Fruit fly (Drosophila melanogaster) whole organism, pupa: Measurements from ENCODE around the gene Nepl17.
A peak's percentile ranks its signal among the peaks of the same experiment; 100 is the strongest.

Experiments
- CG13204 ChIP-seq: fragments of 200-800 bp; sonication (Bioruptor generic); optimal IDR thresholded peaks from 2 replicates; lab custom pipeline; 2018; ENCODE audit warnings: missing biosample characterization, mild to moderate bottlenecking, missing genetic modification characterization, moderate library complexity
- CG14655 ChIP-seq: fragments of 200-800 bp; sonication (Bioruptor generic); optimal IDR thresholded peaks from 3 replicates; lab custom pipeline; 2017; ENCODE audit warnings: mild to moderate bottlenecking, missing biosample characterization, missing genetic modification reagents, missing genetic modification characterization
- CG15710 ChIP-seq: fragments of 200-800 bp; sonication (Bioruptor generic); optimal IDR thresholded peaks from 2 replicates; lab custom pipeline; 2018; ENCODE audit warnings: missing biosample characterization, mild to moderate bottlenecking, missing genetic modification characterization, moderate library complexity
- EcR ChIP-seq: fragments of 200-800 bp; sonication (Bioruptor generic); optimal IDR thresholded peaks from 3 replicates; lab custom pipeline; 2019; ENCODE audit warnings: missing biosample characterization, missing genetic modification characterization, mild to moderate bottlenecking, moderate library complexity, missing genetic modification reagents
- Pif1A ChIP-seq: fragments of 200-800 bp; sonication (Bioruptor generic); optimal IDR thresholded peaks from 3 replicates; lab custom pipeline; 2016; ENCODE audit warnings: missing biosample characterization, missing genetic modification characterization
- Pif1B ChIP-seq: fragments of 200-800 bp; sonication (Bioruptor generic); optimal IDR thresholded peaks from 3 replicates; lab custom pipeline; 2016; ENCODE audit warnings: missing biosample characterization, missing genetic modification characterization
- Snoo ChIP-seq: fragments of 200-800 bp; sonication (Bioruptor generic); optimal IDR thresholded peaks from 3 replicates; lab custom pipeline; 2017; ENCODE audit warnings: missing biosample characterization, mild to moderate bottlenecking, missing genetic modification characterization, inconsistent platforms
- fd96Ca ChIP-seq: fragments of 200-800 bp; sonication (Bioruptor generic); IDR thresholded peaks from 3 replicates; pipeline ENCODE4 v1.3.6; 2022; ENCODE audit warnings: missing biosample characterization, missing genetic modification characterization
- gl ChIP-seq: fragments of 200-800 bp; sonication (Bioruptor generic); optimal IDR thresholded peaks from 2 replicates; lab custom pipeline; 2018; ENCODE audit warnings: missing biosample characterization, mild to moderate bottlenecking, missing genetic modification characterization
- rn ChIP-seq: fragments of 200-800 bp; sonication (Bioruptor generic); IDR thresholded peaks from 2 replicates; pipeline ENCODE4 v1.3.6; 2022; ENCODE audit warnings: missing biosample characterization, missing genetic modification characterization

DNA sequence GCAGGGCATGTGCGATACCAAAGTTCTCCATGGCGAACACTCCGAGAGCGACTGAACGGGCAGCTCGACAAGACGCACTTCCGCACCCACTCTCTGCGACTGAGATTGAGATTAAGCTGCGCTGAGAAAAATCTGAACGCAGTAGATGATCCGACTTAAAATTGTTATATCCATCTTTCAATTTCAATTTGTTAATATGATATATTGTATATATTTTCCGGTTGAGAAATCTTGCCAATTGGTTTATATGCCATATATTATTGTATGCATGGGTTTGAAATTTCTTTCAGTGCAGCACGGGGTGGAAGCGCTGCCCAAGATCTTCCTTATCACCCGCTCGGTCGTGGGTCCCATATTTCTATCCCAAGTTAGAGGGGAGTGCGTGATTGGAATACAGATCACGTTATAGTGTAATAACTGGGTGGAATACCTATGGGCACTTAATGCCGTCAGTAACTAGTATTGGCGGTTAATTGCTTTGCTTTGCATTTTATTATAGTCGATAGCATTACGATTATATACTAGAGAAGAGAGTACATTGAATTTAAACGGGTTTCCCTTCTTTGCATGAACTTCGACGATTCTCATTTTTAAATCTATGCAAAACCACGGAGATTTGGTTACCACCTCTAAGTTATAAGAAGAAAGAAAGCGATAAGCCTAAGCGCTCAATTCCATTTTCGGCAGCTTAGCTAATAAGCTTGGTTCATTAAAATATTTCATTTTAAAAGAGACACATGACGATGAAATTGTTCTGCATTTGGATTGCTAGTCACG is 7.5 kb downstream of the Nepl17 start, which contains the start of the genes Nepl19 and Nepl20:
- peak; percentile 80 for TF ChIP-seq gl
- peak; percentile 77 for TF ChIP-seq EcR (GFP tag; lab: Kevin White, UChicago)
- TF ChIP-seq Pif1B (GFP tag; lab: Kevin White, UChicago), result peak; percentile 84
- TF ChIP-seq CG13204 (GFP tag; lab: Kevin White, UChicago), result peak; percentile 65
- peak; percentile 92 for TF ChIP-seq fd96Ca (GFP tag; lab: Robert Waterston, UW)
- peak; percentile 85 for TF ChIP-seq Snoo (tag; lab: Kevin White, UChicago)
- TF ChIP-seq CG15710, result peak; percentile 89
- peak; percentile 85 for TF ChIP-seq Pif1A (GFP tag; lab: Kevin White, UChicago)
- peak; percentile 79 for TF ChIP-seq rn (GFP tag; lab: Robert Waterston, UW)
- peak; percentile 91 for TF ChIP-seq CG14655 (GFP tag; lab: Kevin White, UChicago)
